Worm (Caenorhabditis elegans) whole organism, late embryonic: ENCODE data around the gene spp-24.

Experiments used
- ama-1 ChIP-seq: fragments of 150-350 bp; optimal IDR thresholded peaks from 2 replicates; lab custom pipeline; 2014
- pros-1 ChIP-seq: fragments of 150-350 bp; optimal IDR thresholded peaks from 2 replicates; lab custom pipeline; 2014; ENCODE audit warnings: missing biosample characterization, missing genetic modification reagents, missing genetic modification characterization
- unc-55 ChIP-seq: sonication (generic microtip); optimal IDR thresholded peaks from 2 replicates; lab custom pipeline; 2017; ENCODE audit warnings: missing biosample characterization, missing genetic modification reagents, missing genetic modification characterization

DNA sequence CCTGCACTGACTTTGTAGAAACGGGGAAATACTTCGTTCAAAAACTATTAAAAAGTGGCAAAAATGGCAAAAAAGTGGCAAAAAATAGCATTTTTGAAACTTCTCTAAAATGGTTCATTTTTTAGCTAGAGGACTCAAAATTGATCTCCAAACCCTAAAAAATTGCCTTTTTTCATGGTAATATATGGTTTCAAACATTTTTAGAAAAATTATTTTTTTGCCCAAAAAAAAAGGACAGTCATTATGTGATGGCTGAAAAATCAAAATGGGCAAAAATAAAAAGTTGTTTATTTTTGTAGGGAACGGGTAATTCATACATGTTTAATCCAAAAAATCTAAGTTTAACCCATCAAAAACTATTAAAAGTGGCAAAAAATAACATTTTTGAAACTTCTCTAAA, 48.6 kb upstream of the spp-24 start:
- TF ChIP-seq ama-1 (lab: Kevin White, UChicago) (no peak), unc-55 (no peak), pros-1 (no peak)
